Worm (Caenorhabditis elegans) whole organism, L4 larva: Measurements from ENCODE around the gene F53H2.1.

Experiments
- dve-1 ChIP-seq: sonication (generic microtip); optimal IDR thresholded peaks from 2 replicates; lab custom pipeline; 2017; ENCODE audit warnings: antibody characterized with exemption, mild to moderate bottlenecking, missing genetic modification characterization, missing compliant biosample characterization; ENCODE audit not compliant: insufficient read depth
- fos-1 ChIP-seq: fragments of 150-350 bp; optimal IDR thresholded peaks from 2 replicates; lab custom pipeline; 2014; ENCODE audit warnings: missing biosample characterization, missing genetic modification characterization
- nhr-237 ChIP-seq: sonication (generic microtip); optimal IDR thresholded peaks from 2 replicates; lab custom pipeline; 2017; ENCODE audit warnings: missing biosample characterization, missing genetic modification characterization
- nhr-76 ChIP-seq: fragments of 150-350 bp; optimal IDR thresholded peaks from 2 replicates; lab custom pipeline; 2014; ENCODE audit warnings: missing biosample characterization, missing genetic modification characterization

DNA sequence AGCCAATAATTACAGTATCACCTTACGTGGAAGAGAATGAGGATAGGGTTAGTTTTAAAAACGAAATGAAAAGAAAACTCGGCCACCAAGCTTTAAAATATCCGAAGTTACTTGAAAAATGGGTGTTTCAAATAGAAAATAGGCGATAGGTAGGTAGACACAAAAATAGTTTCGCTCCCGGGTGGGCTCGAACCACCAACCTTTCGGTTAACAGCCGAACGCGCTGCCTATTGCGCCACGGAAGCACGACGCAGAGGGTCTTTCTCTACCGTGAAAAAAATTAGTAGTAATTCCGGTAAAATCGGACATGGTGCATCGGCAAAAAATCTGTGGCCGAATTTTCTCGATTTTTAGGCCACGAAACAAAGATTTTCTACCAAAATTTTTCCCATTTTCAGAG, 39.9 kb upstream of the F53H2.1 start:
- TF ChIP-seq dve-1 (tag; lab: Kevin White, UChicago): no peak
- TF ChIP-seq nhr-76 (tag; lab: Kevin White, UChicago): no peak
- TF ChIP-seq nhr-237 (tag; lab: Kevin White, UChicago): no peak
- TF ChIP-seq fos-1 (tag; lab: Kevin White, UChicago): no peak
